Fruit fly (Drosophila melanogaster): ENCODE data around the gene Task7.

Gene Task7

dm6 chr3R:9404104-9404512 lies 8.0 kb downstream of the Task7 start, which contains the start of the genes CG9356, BBIP1 and CG8135 (continued):
- TF ChIP-seq CG33213 (GFP tag; optimal IDR thresholded peaks at IDR 0.05) (peak; percentile 94), CG6689 (GFP tag; IDR thresholded peaks at IDR 0.05) (peak; percentile 67), CG2202 (tag; optimal IDR thresholded peaks at IDR 0.05) (peak; percentile 41), sens-2 (GFP tag; IDR thresholded peaks at IDR 0.05) (no peak; the same call in 1 of the 2 replicates), Awh (GFP tag; IDR thresholded peaks at IDR 0.05) (no peak), pan (optimal IDR thresholded peaks at IDR 0.05) (no peak), pan (GFP tag; optimal IDR thresholded peaks at IDR 0.05 in 1 of 2, IDR thresholded peaks at IDR 0.05 in 1 of 2) (peak in 1 of 2 experiments; percentile 80), lab (GFP tag; optimal IDR thresholded peaks at IDR 0.05) (no peak), bigmax (GFP tag; optimal IDR thresholded peaks at IDR 0.05) (no peak), CG3995 (GFP tag; optimal IDR thresholded peaks at IDR 0.05) (peak; percentile 40), Neu2 (GFP tag; optimal IDR thresholded peaks at IDR 0.05; ENCODE audit: borderline replicate concordance) (peak; percentile 26), Drgx (GFP tag; IDR thresholded peaks at IDR 0.05) (no peak), CG6854 (GFP tag; optimal IDR thresholded peaks at IDR 0.05) (peak; percentile 22), zen (tag; optimal IDR thresholded peaks at IDR 0.05) (peak; percentile 79), CrebB (tag; optimal IDR thresholded peaks at IDR 0.05) (peak; percentile 49), ac (GFP tag; optimal IDR thresholded peaks at IDR 0.05) (no peak), CG12659 (GFP tag; optimal IDR thresholded peaks at IDR 0.05) (peak; percentile 88), CG3838 (GFP tag; optimal IDR thresholded peaks at IDR 0.05) (peak; percentile 45), CG6254 (GFP tag; optimal IDR thresholded peaks at IDR 0.05) (peak; percentile 56), her (GFP tag; optimal IDR thresholded peaks at IDR 0.05) (peak; percentile 50), CG8478 (optimal IDR thresholded peaks at IDR 0.05) (no peak), fru (optimal IDR thresholded peaks at IDR 0.05) (no peak), Sry-β (GFP tag; optimal IDR thresholded peaks at IDR 0.05) (peak; percentile 59), CG11560 (tag; IDR thresholded peaks at IDR 0.05) (no peak), CG32772 (GFP tag; IDR thresholded peaks at IDR 0.05) (peak; percentile 69), CG15073 (GFP tag; optimal IDR thresholded peaks at IDR 0.05) (no peak), D (optimal IDR thresholded peaks at IDR 0.05) (no peak), D (GFP tag; optimal IDR thresholded peaks at IDR 0.05) (peak; percentile 19), sug (tag; optimal IDR thresholded peaks at IDR 0.05) (no peak), NFAT (GFP tag; IDR thresholded peaks at IDR 0.05) (peak; percentile 24; the same call in 1 of the 2 replicates), CG8089 (GFP tag; optimal IDR thresholded peaks at IDR 0.05) (peak; percentile 53), CG7928 (GFP tag; optimal IDR thresholded peaks at IDR 0.05) (peak; percentile 48), MTF-1 (GFP tag; optimal IDR thresholded peaks at IDR 0.05; ENCODE audit: borderline replicate concordance) (peak; percentile 39), CG2875 (GFP tag; optimal IDR thresholded peaks at IDR 0.05) (peak; percentile 32), jigr1 (GFP tag; IDR thresholded peaks at IDR 0.05) (no peak), gcm (GFP tag; optimal IDR thresholded peaks at IDR 0.05) (no peak), Mrtf (GFP tag; IDR thresholded peaks at IDR 0.05) (no peak), H2.0 (GFP tag; IDR thresholded peaks at IDR 0.05) (peak; percentile 56), CG7963 (GFP tag; IDR thresholded peaks at IDR 0.05; ENCODE audit: partially characterized antibody) (no peak), CG17912 (GFP tag; optimal IDR thresholded peaks at IDR 0.05) (no peak), Scr (GFP tag; IDR thresholded peaks at IDR 0.05; ENCODE audit: partially characterized antibody) (peak; percentile 50), Antp (GFP tag; optimal IDR thresholded peaks at IDR 0.05) (peak; percentile 73), CG5953 (GFP tag; IDR thresholded peaks at IDR 0.05) (peak; percentile 51; the same call in 1 of the 2 replicates), ssp (GFP tag; IDR thresholded peaks at IDR 0.05) (no peak), rib (GFP tag; IDR thresholded peaks at IDR 0.05) (no peak), pros (GFP tag; optimal IDR thresholded peaks at IDR 0.05) (no peak), gsb-n (tag; optimal IDR thresholded peaks at IDR 0.05) (no peak), az2 (GFP tag; optimal IDR thresholded peaks at IDR 0.05) (peak; percentile 77), CG10462 (GFP tag; optimal IDR thresholded peaks at IDR 0.05) (peak; percentile 74), CG6683 (GFP tag; optimal IDR thresholded peaks at IDR 0.05) (peak; percentile 37), dpn (GFP tag; optimal IDR thresholded peaks at IDR 0.05) (peak; percentile 78 to 89), dimm (GFP tag; IDR thresholded peaks at IDR 0.05) (no peak)

Data from whole organism, embryonic.